Worm (Caenorhabditis elegans) whole organism, midembryonic: ENCODE data around the gene C15F1.1.
"Not testable (repeated sequence)": the region's sequence is repeated elsewhere in the genome, so short reads cannot be mapped to it uniquely, and the experiment has no call there.

Source experiments
- T22C8.4 ChIP-seq: fragments of 200-800 bp; sonication (Bioruptor generic); IDR thresholded peaks from 2 replicates; pipeline ENCODE4 v1.3.6; 2022; ENCODE audit warnings: missing genetic modification characterization, missing compliant biosample characterization
- cog-1 ChIP-seq: sonication (generic microtip); optimal IDR thresholded peaks from 2 replicates; lab custom pipeline; 2016; ENCODE audit warnings: missing genetic modification characterization, missing compliant biosample characterization
- flt-1 ChIP-seq: fragments of 200-800 bp; sonication (Bioruptor generic); IDR thresholded peaks from 2 replicates; pipeline ENCODE4 v1.3.6; 2022; ENCODE audit warnings: missing genetic modification characterization, missing compliant biosample characterization
- klf-2 ChIP-seq: fragments of 200-800 bp; sonication (Bioruptor generic); conservative IDR thresholded peaks from 2 replicates; pipeline ENCODE4 v1.3.6; 2022; ENCODE audit warnings: missing genetic modification reagents, missing genetic modification characterization, missing compliant biosample characterization
- med-1 ChIP-seq: sonication (generic microtip); optimal IDR thresholded peaks from 2 replicates; lab custom pipeline; 2017; ENCODE audit warnings: missing genetic modification characterization, mild to moderate bottlenecking, missing compliant biosample characterization, antibody characterized with exemption, missing genetic modification reagents; ENCODE audit not compliant: insufficient read depth
- ref-1 ChIP-seq: fragments of 200-800 bp; sonication (Bioruptor generic); conservative IDR thresholded peaks from 2 replicates; pipeline ENCODE4 v1.3.6; 2022; ENCODE audit warnings: missing genetic modification reagents, missing genetic modification characterization, missing compliant biosample characterization
- tab-1 ChIP-seq: fragments of 200-800 bp; sonication (Bioruptor generic); IDR thresholded peaks from 2 replicates; pipeline ENCODE4 v1.3.6; 2022; ENCODE audit warnings: missing genetic modification characterization, missing compliant biosample characterization
- ztf-23 ChIP-seq: fragments of 200-800 bp; sonication (Bioruptor generic); IDR thresholded peaks from 2 replicates; pipeline ENCODE4 v1.3.6; 2022; ENCODE audit warnings: missing genetic modification reagents, missing genetic modification characterization, missing compliant biosample characterization
- ztf-29 ChIP-seq: fragments of 200-800 bp; sonication (Bioruptor generic); IDR thresholded peaks from 2 replicates; pipeline ENCODE4 v1.3.6; 2022; ENCODE audit warnings: missing genetic modification reagents, missing genetic modification characterization, missing compliant biosample characterization

Gene C15F1.1

ce11 chrII:6968191-6968675 lies 21.4 kb upstream of the C15F1.1 start:
- peak; percentile 4; the same call in 1 of the 2 replicates for TF ChIP-seq ref-1 (GFP tag; lab: Robert Waterston, UW)
- TF ChIP-seq flt-1 (GFP tag; lab: Robert Waterston, UW): peak; percentile 68
- TF ChIP-seq tab-1 (GFP tag; lab: Robert Waterston, UW): no peak

ce11 chrII:6970515-6970914 lies 19.2 kb upstream of the C15F1.1 start, which contains the start of gene C15F1.5:
Gene C15F1.5, minus strand, starts transcription at chrII:6970615.
- no peak for TF ChIP-seq ztf-29 (GFP tag; lab: Robert Waterston, UW)
- TF ChIP-seq flt-1 (GFP tag; lab: Robert Waterston, UW): no peak
- TF ChIP-seq klf-2 (GFP tag; lab: Robert Waterston, UW): no peak
- no peak for TF ChIP-seq med-1 (GFP tag; lab: Kevin White, UChicago)
- TF ChIP-seq cog-1 (tag; lab: Kevin White, UChicago): no peak
- TF ChIP-seq ref-1 (GFP tag; lab: Robert Waterston, UW): no peak
- TF ChIP-seq tab-1 (GFP tag; lab: Robert Waterston, UW): no peak

- no peak for TF ChIP-seq ref-1 (GFP tag; lab: Robert Waterston, UW)
- TF ChIP-seq flt-1 (GFP tag; lab: Robert Waterston, UW): no peak
- TF ChIP-seq T22C8.4 (GFP tag; lab: Robert Waterston, UW): no peak
- no peak for TF ChIP-seq klf-2 (GFP tag; lab: Robert Waterston, UW)
- TF ChIP-seq cog-1 (tag; lab: Kevin White, UChicago): no peak
- no peak for TF ChIP-seq ztf-29 (GFP tag; lab: Robert Waterston, UW)
- no peak for TF ChIP-seq med-1 (GFP tag; lab: Kevin White, UChicago)
Measured at ce11 chrII:6972185-6972737, 17.4 kb upstream of the C15F1.1 start, which contains the start of gene art-1. Gene art-1, minus strand, starts transcription at chrII:6972235.

- TF ChIP-seq ztf-29 (GFP tag; lab: Robert Waterston, UW): no peak
- TF ChIP-seq med-1 (GFP tag; lab: Kevin White, UChicago): no peak
- TF ChIP-seq tab-1 (GFP tag; lab: Robert Waterston, UW): no peak
- no peak for TF ChIP-seq ref-1 (GFP tag; lab: Robert Waterston, UW)
- no peak for TF ChIP-seq cog-1 (tag; lab: Kevin White, UChicago)
- TF ChIP-seq ztf-23 (GFP tag; lab: Robert Waterston, UW): no peak
- TF ChIP-seq T22C8.4 (GFP tag; lab: Robert Waterston, UW): no peak
- no peak for TF ChIP-seq klf-2 (GFP tag; lab: Robert Waterston, UW)
- no peak for TF ChIP-seq flt-1 (GFP tag; lab: Robert Waterston, UW)
Measured at ce11 chrII:6973501-6973900, 16.2 kb upstream of the C15F1.1 start, which contains the start of gene sod-1. Gene sod-1, minus strand, starts transcription at chrII:6973887.

- TF ChIP-seq ztf-29 (GFP tag; lab: Robert Waterston, UW) (no peak), ztf-23 (GFP tag; lab: Robert Waterston, UW) (no peak), med-1 (GFP tag; lab: Kevin White, UChicago) (no peak), ref-1 (GFP tag; lab: Robert Waterston, UW) (no peak), cog-1 (tag; lab: Kevin White, UChicago) (no peak), flt-1 (GFP tag; lab: Robert Waterston, UW) (no peak), T22C8.4 (GFP tag; lab: Robert Waterston, UW) (no peak), tab-1 (GFP tag; lab: Robert Waterston, UW) (no peak), klf-2 (GFP tag; lab: Robert Waterston, UW) (no peak)
Measured at ce11 chrII:6974011-6974410, 15.7 kb upstream of the C15F1.1 start.

ce11 chrII:6975725-6976124 lies 14.0 kb upstream of the C15F1.1 start:
- TF ChIP-seq tab-1 (GFP tag; lab: Robert Waterston, UW) (no peak), med-1 (GFP tag; lab: Kevin White, UChicago) (no peak), ref-1 (GFP tag; lab: Robert Waterston, UW) (no peak), ztf-29 (GFP tag; lab: Robert Waterston, UW) (no peak), ztf-23 (GFP tag; lab: Robert Waterston, UW) (no peak), cog-1 (tag; lab: Kevin White, UChicago) (no peak), flt-1 (GFP tag; lab: Robert Waterston, UW) (no peak), klf-2 (GFP tag; lab: Robert Waterston, UW) (no peak), T22C8.4 (GFP tag; lab: Robert Waterston, UW) (no peak)

- not testable (repeated sequence) for TF ChIP-seq ztf-23, ref-1, flt-1 (GFP tag; lab: Robert Waterston, UW)
Measured at ce11 chrII:6977732-6978131, 11.9 kb upstream of the C15F1.1 start, which contains the start of gene C15F1.8. Gene C15F1.8, minus strand, starts transcription at chrII:6977832.

ce11 chrII:6978908-6979307 lies 10.8 kb upstream of the C15F1.1 start:
- TF ChIP-seq med-1 (GFP tag; lab: Kevin White, UChicago) (no peak), ztf-29 (GFP tag; lab: Robert Waterston, UW) (no peak), T22C8.4 (GFP tag; lab: Robert Waterston, UW) (no peak), tab-1 (GFP tag; lab: Robert Waterston, UW) (no peak), cog-1 (tag; lab: Kevin White, UChicago) (no peak), ref-1 (GFP tag; lab: Robert Waterston, UW) (no peak), flt-1 (GFP tag; lab: Robert Waterston, UW) (no peak)

- TF ChIP-seq ztf-23 (GFP tag; lab: Robert Waterston, UW) (no peak), ztf-29 (GFP tag; lab: Robert Waterston, UW) (no peak), ref-1 (GFP tag; lab: Robert Waterston, UW) (no peak), T22C8.4 (GFP tag; lab: Robert Waterston, UW) (no peak), flt-1 (GFP tag; lab: Robert Waterston, UW) (no peak), klf-2 (GFP tag; lab: Robert Waterston, UW) (no peak), tab-1 (GFP tag; lab: Robert Waterston, UW) (no peak), med-1 (GFP tag; lab: Kevin White, UChicago) (no peak), cog-1 (tag; lab: Kevin White, UChicago) (no peak)
Measured at ce11 chrII:6979646-6980045, 10.0 kb upstream of the C15F1.1 start, which contains the start of gene C15F1.2. Gene C15F1.2, plus strand, starts transcription at chrII:6979953.
